Fruit fly (Drosophila melanogaster) whole organism, adult: Measurements from ENCODE around the gene Nepl9.

Experiments used
- CG12768 ChIP-seq: fragments of 200-800 bp; sonication (Bioruptor generic); optimal IDR thresholded peaks from 2 replicates; lab custom pipeline; 2017; ENCODE audit warnings: missing biosample characterization, missing genetic modification characterization, mild to moderate bottlenecking, moderate library complexity, missing genetic modification reagents
- CG1620 ChIP-seq: fragments of 200-800 bp; sonication (Bioruptor generic); optimal IDR thresholded peaks from 2 replicates; lab custom pipeline; 2016; ENCODE audit warnings: missing biosample characterization, missing genetic modification characterization
- CG33017 ChIP-seq: fragments of 200-800 bp; sonication (Bioruptor generic); optimal IDR thresholded peaks from 2 replicates; lab custom pipeline; 2018; ENCODE audit warnings: missing biosample characterization, mild to moderate bottlenecking, missing genetic modification characterization, moderate library complexity
- CG7045 ChIP-seq: fragments of 200-800 bp; sonication (Bioruptor generic); optimal IDR thresholded peaks from 2 replicates; lab custom pipeline; 2017; ENCODE audit warnings: missing biosample characterization, mild to moderate bottlenecking, missing genetic modification characterization
- CG7101 ChIP-seq: fragments of 200-800 bp; sonication (Bioruptor generic); optimal IDR thresholded peaks from 2 replicates; lab custom pipeline; 2018; ENCODE audit warnings: missing biosample characterization, mild to moderate bottlenecking, missing genetic modification characterization, moderate library complexity
- Crg-1 ChIP-seq: fragments of 200-800 bp; sonication (Bioruptor generic); optimal IDR thresholded peaks from 2 replicates; lab custom pipeline; 2016; ENCODE audit warnings: missing biosample characterization, missing genetic modification characterization
- cic ChIP-seq: fragments of 200-800 bp; sonication (Bioruptor generic); optimal IDR thresholded peaks from 2 replicates; lab custom pipeline; 2017; ENCODE audit warnings: missing biosample characterization, mild to moderate bottlenecking, missing genetic modification characterization, moderate library complexity
- cnc ChIP-seq, 2 experiments: fragments of >200 bp; optimal IDR thresholded peaks; 2 replicates each; lab custom pipeline; 2017
- kay ChIP-seq: fragments of 200-800 bp; sonication (Bioruptor generic); peaks from one replicate; lab custom pipeline; 2016; ENCODE audit warnings: missing biosample characterization, missing genetic modification characterization, borderline replicate concordance
- ovo ChIP-seq: fragments of 200-800 bp; sonication (Bioruptor generic); optimal IDR thresholded peaks from 2 replicates; lab custom pipeline; 2016; ENCODE audit warnings: missing biosample characterization, missing genetic modification characterization
- tj ChIP-seq: fragments of 200-800 bp; sonication (Bioruptor generic); optimal IDR thresholded peaks from 3 replicates; lab custom pipeline; 2017; ENCODE audit warnings: missing biosample characterization, mild to moderate bottlenecking, missing genetic modification characterization, moderate library complexity

dm6 chr2L:16803638-16804037 lies 33.4 kb downstream of the Nepl9 start:
- no peak for TF ChIP-seq ovo (GFP tag; lab: Kevin White, UChicago)
- TF ChIP-seq kay: no peak
- TF ChIP-seq tj (GFP tag; lab: Kevin White, UChicago): no peak
- no peak for TF ChIP-seq Crg-1 (GFP tag; lab: Kevin White, UChicago)
- TF ChIP-seq CG7045 (GFP tag; lab: Kevin White, UChicago): no peak
- no peak for TF ChIP-seq cic (GFP tag; lab: Kevin White, UChicago)
- TF ChIP-seq CG1620 (GFP tag; lab: Kevin White, UChicago): no peak
- no peak for TF ChIP-seq CG12768 (GFP tag; lab: Kevin White, UChicago)
- no peak for TF ChIP-seq CG33017 (tag; lab: Kevin White, UChicago)
- TF ChIP-seq cnc (optimal IDR thresholded peaks at IDR 0.05; lab: Kevin White, UChicago): no peak
- no peak for TF ChIP-seq CG7101
